Worm (Caenorhabditis elegans): Measurements from ENCODE around the gene C50D2.7.

ce11 chrII:57873-58272 is 37.2 kb downstream of the C50D2.7 start:
- no peak for TF ChIP-seq nhr-23 (tag; optimal IDR thresholded peaks at IDR 0.05)
- TF ChIP-seq nhr-11 (tag; optimal IDR thresholded peaks at IDR 0.05): no peak
- no peak for TF ChIP-seq mdl-1 (tag; optimal IDR thresholded peaks at IDR 0.05)
- no peak for TF ChIP-seq ceh-82 (tag; optimal IDR thresholded peaks at IDR 0.05)
- TF ChIP-seq nhr-237 (tag; optimal IDR thresholded peaks at IDR 0.05): no peak
- TF ChIP-seq nhr-25 (tag; optimal IDR thresholded peaks at IDR 0.05): no peak
- no peak for TF ChIP-seq sma-3 (GFP tag; optimal IDR thresholded peaks at IDR 0.05)
- no peak for TF ChIP-seq zag-1 (tag; optimal IDR thresholded peaks at IDR 0.05)
